Fruit fly (Drosophila melanogaster): ENCODE results near the gene Ir68a.

The Ir68a gene

DNA sequence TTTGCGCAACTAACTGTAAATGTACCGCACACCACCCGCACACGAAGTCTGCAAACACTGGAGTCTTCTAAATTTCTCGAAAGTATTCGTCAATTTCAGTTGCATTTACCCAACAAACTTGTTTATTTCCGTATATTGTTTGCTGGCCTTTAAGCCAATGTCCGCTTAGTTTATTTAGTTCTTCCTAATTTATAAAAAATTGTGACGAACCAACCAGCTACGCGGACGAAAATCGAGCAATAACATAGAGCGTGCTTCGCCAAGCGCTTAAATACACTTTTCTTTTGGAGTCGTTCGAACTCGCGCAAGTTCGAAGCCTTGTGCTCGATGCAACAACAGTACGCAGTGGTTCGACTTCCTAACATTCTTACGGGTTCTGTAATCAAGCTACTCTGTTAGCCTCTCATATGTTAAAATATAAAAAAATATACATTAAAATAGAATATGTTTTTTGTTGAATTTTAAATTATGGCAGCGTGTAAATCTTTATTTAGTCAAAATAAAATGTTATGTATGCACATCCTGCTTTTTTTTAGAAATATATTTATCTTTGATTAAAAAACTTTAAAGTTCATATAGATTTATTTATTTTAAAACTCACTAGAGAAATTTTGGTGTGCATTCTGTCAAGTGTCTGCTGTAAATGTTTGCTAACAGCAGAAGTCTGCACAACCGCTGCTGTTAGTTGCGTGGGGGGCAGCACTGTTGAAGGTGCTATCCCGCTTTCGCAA, 38.6 kb downstream of the Ir68a start, which contains the start of gene GlcAT-P (continued):
- TF ChIP-seq CG7963 (GFP tag; IDR thresholded peaks at IDR 0.05; ENCODE audit: partially characterized antibody) = no peak
- peak; percentile 89 for TF ChIP-seq CG12391 (tag; optimal IDR thresholded peaks at IDR 0.05)
- peak; percentile 24 for TF ChIP-seq kay (GFP tag; optimal IDR thresholded peaks at IDR 0.05)
- no peak for TF ChIP-seq toy (GFP tag; IDR thresholded peaks at IDR 0.05)
- TF ChIP-seq hth (optimal IDR thresholded peaks at IDR 0.05) = no peak
- TF ChIP-seq CG12769 (tag; optimal IDR thresholded peaks at IDR 0.05) = no peak
- no peak for TF ChIP-seq CG10321 (GFP tag; IDR thresholded peaks at IDR 0.05)
- no peak for TF ChIP-seq luna (GFP tag; optimal IDR thresholded peaks at IDR 0.05)
- peak; percentile 53; the same call in 1 of the 2 replicates for TF ChIP-seq ranshi (GFP tag; IDR thresholded peaks at IDR 0.05)
- no peak for TF ChIP-seq CG12942 (GFP tag; optimal IDR thresholded peaks at IDR 0.05)
- peak; percentile 3 for TF ChIP-seq CG6654 (GFP tag; optimal IDR thresholded peaks at IDR 0.05)
- TF ChIP-seq PHDP (tag; optimal IDR thresholded peaks at IDR 0.05) = peak; percentile 83
- no peak for TF ChIP-seq CG8765 (GFP tag; IDR thresholded peaks at IDR 0.05)
- TF ChIP-seq esg (GFP tag; conservative IDR thresholded peaks at IDR 0.05) = peak; percentile 71
- peak; percentile 84 for TF ChIP-seq CoRest (tag; optimal IDR thresholded peaks at IDR 0.05)
- no peak for TF ChIP-seq CG17186 (GFP tag; optimal IDR thresholded peaks at IDR 0.05)
- TF ChIP-seq trem (tag; optimal IDR thresholded peaks at IDR 0.05) = peak; percentile 38
- TF ChIP-seq Sin3A (optimal IDR thresholded peaks at IDR 0.05) = no peak
- TF ChIP-seq emc (GFP tag; optimal IDR thresholded peaks at IDR 0.05) = no peak
- TF ChIP-seq CG6175 (GFP tag; IDR thresholded peaks at IDR 0.05) = no peak
- no peak for TF ChIP-seq GATAe (GFP tag; conservative IDR thresholded peaks at IDR 0.05)
- no peak for TF ChIP-seq tup (GFP tag; optimal IDR thresholded peaks at IDR 0.05)
- TF ChIP-seq psq (GFP tag; optimal IDR thresholded peaks at IDR 0.05) = no peak
- TF ChIP-seq gcm (GFP tag; optimal IDR thresholded peaks at IDR 0.05) = peak; percentile 61
- no peak for TF ChIP-seq insv (GFP tag; optimal IDR thresholded peaks at IDR 0.05)
- TF ChIP-seq Meics (GFP tag; optimal IDR thresholded peaks at IDR 0.05) = peak; percentile 64
- TF ChIP-seq CG11560 (tag; IDR thresholded peaks at IDR 0.05) = no peak
- TF ChIP-seq CG33213 (GFP tag; optimal IDR thresholded peaks at IDR 0.05) = no peak
- no peak for TF ChIP-seq shn (GFP tag; optimal IDR thresholded peaks at IDR 0.05)
- TF ChIP-seq mld (GFP tag; IDR thresholded peaks at IDR 0.05; ENCODE audit: partially characterized antibody) = no peak
- no peak for TF ChIP-seq pan (optimal IDR thresholded peaks at IDR 0.05)
- peak in 1 of 2 experiments; percentile 78 for TF ChIP-seq pan (GFP tag; optimal IDR thresholded peaks at IDR 0.05 in 1 of 2, IDR thresholded peaks at IDR 0.05 in 1 of 2)
- peak in 1 of 2 experiments; percentile 78 for TF ChIP-seq bsh (GFP tag; optimal IDR thresholded peaks at IDR 0.05)
- TF ChIP-seq pum (GFP tag; optimal IDR thresholded peaks at IDR 0.05) = no peak
- no peak for TF ChIP-seq jigr1 (GFP tag; IDR thresholded peaks at IDR 0.05)
- TF ChIP-seq corto (GFP tag; optimal IDR thresholded peaks at IDR 0.05) = no peak
- peak; percentile 50; the same call in 1 of the 2 replicates for TF ChIP-seq E2f2 (GFP tag; IDR thresholded peaks at IDR 0.05)
- TF ChIP-seq CG9215 (GFP tag; IDR thresholded peaks at IDR 0.05) = peak; percentile 65
- TF ChIP-seq hb (GFP tag; IDR thresholded peaks at IDR 0.05; ENCODE audit: partially characterized antibody) = no peak
- TF ChIP-seq CG12744 (GFP tag; optimal IDR thresholded peaks at IDR 0.05) = no peak
- TF ChIP-seq sug (tag; optimal IDR thresholded peaks at IDR 0.05) = peak; percentile 83
- TF ChIP-seq dmrt99B (tag; optimal IDR thresholded peaks at IDR 0.05) = peak; percentile 75
- peak; percentile 29; the same call in 1 of the 2 replicates for TF ChIP-seq sisA (GFP tag; IDR thresholded peaks at IDR 0.05)
- TF ChIP-seq CG8290 (GFP tag; optimal IDR thresholded peaks at IDR 0.05) = peak; percentile 16
- peak in 1 of 2 experiments; percentile 16 for TF ChIP-seq CG8290 (tag; optimal IDR thresholded peaks at IDR 0.05)
- no peak for TF ChIP-seq maf-S (GFP tag; optimal IDR thresholded peaks at IDR 0.05)
- TF ChIP-seq Nf-YB (GFP tag; optimal IDR thresholded peaks at IDR 0.05) = peak; percentile 59
- TF ChIP-seq Drgx (GFP tag; IDR thresholded peaks at IDR 0.05) = peak; percentile 80
- peak; percentile 79 for TF ChIP-seq dmrt11E (tag; optimal IDR thresholded peaks at IDR 0.05)
- peak; percentile 71 for TF ChIP-seq sqz (GFP tag; optimal IDR thresholded peaks at IDR 0.05)
- TF ChIP-seq stwl (tag; optimal IDR thresholded peaks at IDR 0.05) = peak; percentile 2

Data from whole organism, embryonic.